Worm (Caenorhabditis elegans): ENCODE data around the gene K10D2.8.

- TF ChIP-seq fkh-10 (GFP tag; optimal IDR thresholded peaks at IDR 0.05) (no peak), ztf-11 (tag; optimal IDR thresholded peaks at IDR 0.05) (no peak), elt-1 (tag; optimal IDR thresholded peaks at IDR 0.05) (no peak), nhr-25 (tag; optimal IDR thresholded peaks at IDR 0.05) (no peak), ceh-9 (tag; optimal IDR thresholded peaks at IDR 0.05) (no peak), fos-1 (tag; optimal IDR thresholded peaks at IDR 0.05) (no peak), pha-4 (tag; optimal IDR thresholded peaks at IDR 0.05) (no peak), elt-2 (tag; optimal IDR thresholded peaks at IDR 0.05) (no peak), ZK546.5 (tag; optimal IDR thresholded peaks at IDR 0.05) (no peak), R02D3.7 (tag; optimal IDR thresholded peaks at IDR 0.05) (no peak), skn-1 (tag; optimal IDR thresholded peaks at IDR 0.05) (no peak), unc-62 (GFP tag; optimal IDR thresholded peaks at IDR 0.05) (no peak)
Measured at ce11 chrIII:5199577-5199976, 11.1 kb downstream of the K10D2.8 start, which contains the start of gene emb-8.
